Worm (Caenorhabditis elegans) whole organism, late embryonic: ENCODE measurements around the gene rev-1.
A peak's percentile ranks its signal among the peaks of the same experiment; 100 is the strongest.

ENCODE experiments used
- ama-1 ChIP-seq: fragments of 150-350 bp; optimal IDR thresholded peaks from 2 replicates; lab custom pipeline; 2014
- ceh-19 ChIP-seq: fragments of 200-800 bp; sonication (Bioruptor generic); optimal IDR thresholded peaks from 2 replicates; lab custom pipeline; 2018; ENCODE audit warnings: mild to moderate bottlenecking, missing genetic modification characterization, missing compliant biosample characterization
- ceh-31 ChIP-seq: sonication (generic microtip); optimal IDR thresholded peaks from 2 replicates; lab custom pipeline; 2016; ENCODE audit warnings: missing genetic modification characterization, missing compliant biosample characterization
- elt-2 ChIP-seq: sonication (generic microtip); optimal IDR thresholded peaks from 2 replicates; lab custom pipeline; 2016; ENCODE audit warnings: missing genetic modification reagents, missing genetic modification characterization, missing compliant biosample characterization
- lim-6 ChIP-seq: sonication (generic microtip); optimal IDR thresholded peaks from 2 replicates; lab custom pipeline; 2016; ENCODE audit warnings: missing genetic modification characterization, missing compliant biosample characterization
- mec-3 ChIP-seq: sonication (generic microtip); optimal IDR thresholded peaks from 2 replicates; lab custom pipeline; 2016; ENCODE audit warnings: borderline replicate concordance, missing genetic modification characterization, missing compliant biosample characterization
- nfya-1 ChIP-seq: sonication (generic microtip); optimal IDR thresholded peaks from 2 replicates; lab custom pipeline; 2017; ENCODE audit warnings: missing genetic modification characterization, mild to moderate bottlenecking, missing compliant biosample characterization, antibody characterized with exemption, moderate library complexity
- nhr-11 ChIP-seq: fragments of 150-350 bp; optimal IDR thresholded peaks from 2 replicates; lab custom pipeline; 2014; ENCODE audit warnings: missing biosample characterization, missing genetic modification characterization
- npax-4 ChIP-seq: sonication (generic microtip); optimal IDR thresholded peaks from 2 replicates; lab custom pipeline; 2016; ENCODE audit warnings: missing genetic modification characterization, missing compliant biosample characterization
- pha-2 ChIP-seq: sonication (generic microtip); optimal IDR thresholded peaks from 2 replicates; lab custom pipeline; 2017; ENCODE audit warnings: mild to moderate bottlenecking, missing genetic modification characterization, missing compliant biosample characterization
- tbx-7 ChIP-seq: sonication (generic microtip); optimal IDR thresholded peaks from 2 replicates; lab custom pipeline; 2016; ENCODE audit warnings: missing genotype, missing genetic modification characterization, missing compliant biosample characterization
- unc-86 ChIP-seq: sonication (generic microtip); optimal IDR thresholded peaks from 2 replicates; lab custom pipeline; 2016; ENCODE audit warnings: missing genetic modification characterization, missing compliant biosample characterization

ce11 chrII:7945168-7945567, 44.7 kb downstream of the rev-1 start, which contains the start of gene dbt-1:
- TF ChIP-seq tbx-7 (tag; lab: Kevin White, UChicago) (no peak), lim-6 (tag; lab: Kevin White, UChicago) (no peak), nhr-11 (no peak), elt-2 (tag; lab: Kevin White, UChicago) (no peak), unc-86 (no peak), ama-1 (lab: Kevin White, UChicago) (no peak), ceh-31 (tag; lab: Kevin White, UChicago) (no peak), ceh-19 (GFP tag; lab: Kevin White, UChicago) (no peak), pha-2 (tag; lab: Kevin White, UChicago) (no peak), npax-4 (tag; lab: Kevin White, UChicago) (no peak), mec-3 (tag; lab: Kevin White, UChicago) (no peak), nfya-1 (tag; lab: Kevin White, UChicago) (peak; percentile 32)
